Fruit fly (Drosophila melanogaster): ENCODE data around the gene CG46412.

Gene CG46412

dm6 chr3L:11555662-11556460 lies 8.0 kb downstream of the CG46412 start (continued):
- TF ChIP-seq net (GFP tag; optimal IDR thresholded peaks at IDR 0.05), result peak; percentile 57
- TF ChIP-seq CG4318 (GFP tag; optimal IDR thresholded peaks at IDR 0.05), result peak; percentile 67
- no peak for TF ChIP-seq fd85E (GFP tag; optimal IDR thresholded peaks at IDR 0.05)
- no peak for TF ChIP-seq Eip93F (GFP tag; optimal IDR thresholded peaks at IDR 0.05)
- TF ChIP-seq eg (GFP tag; IDR thresholded peaks at IDR 0.05), result peak; percentile 82
- peak; percentile 37 for TF ChIP-seq CG10631 (GFP tag; optimal IDR thresholded peaks at IDR 0.05)
- peak; percentile 51 for TF ChIP-seq CG8632 (GFP tag; optimal IDR thresholded peaks at IDR 0.05)
- TF ChIP-seq CG31627 (GFP tag; optimal IDR thresholded peaks at IDR 0.05), result no peak
- no peak for TF ChIP-seq topi (GFP tag; optimal IDR thresholded peaks at IDR 0.05)
- no peak for TF ChIP-seq Ets21C (GFP tag; optimal IDR thresholded peaks at IDR 0.05)
- peak; percentile 37 for TF ChIP-seq CG3919 (GFP tag; optimal IDR thresholded peaks at IDR 0.05)
- TF ChIP-seq CG6792 (GFP tag; optimal IDR thresholded peaks at IDR 0.05), result no peak
- no peak for TF ChIP-seq Sox14 (GFP tag; optimal IDR thresholded peaks at IDR 0.05)
- TF ChIP-seq CG7368 (GFP tag; optimal IDR thresholded peaks at IDR 0.05), result peak; percentile 17
- TF ChIP-seq salr (GFP tag; optimal IDR thresholded peaks at IDR 0.05), result peak; percentile 41 to 85
- TF ChIP-seq svp (GFP tag), result no peak
- no peak for TF ChIP-seq CG16779 (tag; optimal IDR thresholded peaks at IDR 0.05)
- TF ChIP-seq CG32006 (GFP tag; optimal IDR thresholded peaks at IDR 0.05), result peak; percentile 81
- TF ChIP-seq Eip78C (GFP tag), result peak; percentile 88

dm6 chr3L:11554796-11555195 lies 9.1 kb downstream of the CG46412 start:
- TF ChIP-seq Hr39 (GFP tag; optimal IDR thresholded peaks at IDR 0.05) (no peak), CG3032 (tag; optimal IDR thresholded peaks at IDR 0.05) (no peak), CG8632 (GFP tag; optimal IDR thresholded peaks at IDR 0.05) (no peak), Hr38 (GFP tag; optimal IDR thresholded peaks at IDR 0.05) (no peak), net (GFP tag; optimal IDR thresholded peaks at IDR 0.05) (no peak), CG6854 (GFP tag; optimal IDR thresholded peaks at IDR 0.05) (no peak), fkh (GFP tag; optimal IDR thresholded peaks at IDR 0.05) (no peak), Eip93F (GFP tag; optimal IDR thresholded peaks at IDR 0.05) (no peak), CG34406 (GFP tag; optimal IDR thresholded peaks at IDR 0.05) (no peak), pdm3 (GFP tag; optimal IDR thresholded peaks at IDR 0.05) (no peak), CG4318 (GFP tag; optimal IDR thresholded peaks at IDR 0.05) (no peak), Sox15 (GFP tag; optimal IDR thresholded peaks at IDR 0.05) (no peak), esn (GFP tag; optimal IDR thresholded peaks at IDR 0.05) (no peak), spab (GFP tag; optimal IDR thresholded peaks at IDR 0.05) (no peak), OdsH (GFP tag; optimal IDR thresholded peaks at IDR 0.05) (no peak), CG16779 (tag; optimal IDR thresholded peaks at IDR 0.05) (no peak), topi (GFP tag; optimal IDR thresholded peaks at IDR 0.05) (no peak), dac (GFP tag; optimal IDR thresholded peaks at IDR 0.05) (no peak), Blimp-1 (GFP tag; optimal IDR thresholded peaks at IDR 0.05) (no peak), CG6808 (GFP tag; optimal IDR thresholded peaks at IDR 0.05) (no peak)

DNA sequence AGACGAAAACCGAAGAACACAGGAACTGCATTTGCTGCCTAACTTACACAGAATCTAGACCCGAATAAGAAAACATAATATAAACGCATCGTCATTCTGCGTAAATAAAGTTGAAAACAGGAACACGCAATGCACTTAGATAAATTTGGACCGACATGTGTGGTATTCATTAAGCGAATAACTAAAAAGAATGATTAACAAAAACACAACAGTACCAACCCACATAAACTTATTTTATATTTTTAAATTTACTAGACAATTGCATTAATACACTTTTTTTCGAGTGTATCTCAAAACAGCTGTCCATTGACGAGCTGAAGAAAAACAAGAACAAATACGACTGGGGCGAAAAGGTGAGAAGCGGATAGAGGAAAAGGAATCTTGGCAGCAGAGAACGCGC lies 9.5 kb downstream of the CG46412 start:
- peak; percentile 49 for TF ChIP-seq spab (GFP tag; optimal IDR thresholded peaks at IDR 0.05)
- TF ChIP-seq Ets21C (GFP tag; optimal IDR thresholded peaks at IDR 0.05), result peak; percentile 25
- peak; percentile 69 for TF ChIP-seq Sox102F (GFP tag; optimal IDR thresholded peaks at IDR 0.05)
- peak; percentile 61 for TF ChIP-seq OdsH (GFP tag; optimal IDR thresholded peaks at IDR 0.05)
- TF ChIP-seq CG3032 (tag; optimal IDR thresholded peaks at IDR 0.05), result peak; percentile 61
- TF ChIP-seq ss (GFP tag; optimal IDR thresholded peaks at IDR 0.05), result peak; percentile 72 to 73
- TF ChIP-seq Hr4 (GFP tag; optimal IDR thresholded peaks at IDR 0.05), result peak; percentile 69
- peak; percentile 64; the same call in 2 of the 3 replicates for TF ChIP-seq CG8119 (GFP tag; IDR thresholded peaks at IDR 0.05)
- TF ChIP-seq eg (GFP tag; IDR thresholded peaks at IDR 0.05), result peak; percentile 85
- TF ChIP-seq Sox15 (GFP tag; optimal IDR thresholded peaks at IDR 0.05), result peak; percentile 29
- TF ChIP-seq CG6854 (GFP tag; optimal IDR thresholded peaks at IDR 0.05), result no peak
- peak; percentile 53 for TF ChIP-seq cyc (GFP tag; optimal IDR thresholded peaks at IDR 0.05)
- peak; percentile 36 for TF ChIP-seq Lpt (GFP tag; optimal IDR thresholded peaks at IDR 0.05)
- no peak for TF ChIP-seq CG16779 (tag; optimal IDR thresholded peaks at IDR 0.05)
- TF ChIP-seq Eip78C (GFP tag), result peak; percentile 89
- TF ChIP-seq Hr39 (GFP tag; optimal IDR thresholded peaks at IDR 0.05), result peak; percentile 65
- TF ChIP-seq pdm3 (GFP tag; optimal IDR thresholded peaks at IDR 0.05), result peak; percentile 62
- peak; percentile 68 for TF ChIP-seq dsx (GFP tag; optimal IDR thresholded peaks at IDR 0.05; ENCODE audit: poor library complexity, severe bottlenecking)
- peak; percentile 76 for TF ChIP-seq CG32006 (GFP tag; optimal IDR thresholded peaks at IDR 0.05)
- TF ChIP-seq acj6 (GFP tag; optimal IDR thresholded peaks at IDR 0.05), result peak; percentile 68
- TF ChIP-seq fd85E (GFP tag; optimal IDR thresholded peaks at IDR 0.05), result no peak
- peak; percentile 65 for TF ChIP-seq CG11294 (GFP tag; IDR thresholded peaks at IDR 0.05)
- no peak for TF ChIP-seq Hr38 (GFP tag; optimal IDR thresholded peaks at IDR 0.05)
- TF ChIP-seq CG7368 (GFP tag; optimal IDR thresholded peaks at IDR 0.05), result peak; percentile 29
- peak; percentile 25 for TF ChIP-seq CG34406 (GFP tag; optimal IDR thresholded peaks at IDR 0.05)
- TF ChIP-seq CG1621 (tag; optimal IDR thresholded peaks at IDR 0.05), result peak; percentile 47
- peak; percentile 7 for TF ChIP-seq CG8319 (GFP tag; optimal IDR thresholded peaks at IDR 0.05)
